Fruit fly (Drosophila melanogaster) whole organism, embryonic: ENCODE results near the gene Ccn.

ENCODE experiments used
- BtbVII ChIP-seq: fragments of 200-800 bp; sonication (Bioruptor generic); optimal IDR thresholded peaks from 3 replicates; lab custom pipeline; 2017; ENCODE audit warnings: missing biosample characterization, mild to moderate bottlenecking, missing genetic modification characterization
- CG10654 ChIP-seq: fragments of 200-800 bp; sonication (Bioruptor generic); optimal IDR thresholded peaks from 2 replicates; lab custom pipeline; 2016; ENCODE audit warnings: missing biosample characterization, missing genetic modification characterization
- CG14441 ChIP-seq: fragments of 200-800 bp; sonication (Bioruptor generic); IDR thresholded peaks from 2 replicates; pipeline ENCODE4 v1.3.6; 2022; ENCODE audit warnings: missing biosample characterization, missing genetic modification characterization
- CG14667 ChIP-seq: fragments of 200-800 bp; sonication (Bioruptor generic); IDR thresholded peaks from 2 replicates; pipeline ENCODE4 v1.3.6; 2022; ENCODE audit warnings: missing biosample characterization, missing genetic modification characterization
- CG15696 ChIP-seq: fragments of 200-800 bp; sonication (Bioruptor generic); optimal IDR thresholded peaks from 2 replicates; lab custom pipeline; 2019; ENCODE audit warnings: missing biosample characterization, mild to moderate bottlenecking, missing genetic modification characterization, moderate library complexity
- CG1602 ChIP-seq: fragments of 200-800 bp; sonication (Bioruptor generic); optimal IDR thresholded peaks from 3 replicates; lab custom pipeline; 2016; ENCODE audit warnings: missing biosample characterization, missing genetic modification characterization
- CG17186 ChIP-seq: fragments of 200-800 bp; sonication (Bioruptor generic); optimal IDR thresholded peaks from 3 replicates; lab custom pipeline; 2017; ENCODE audit warnings: missing biosample characterization, missing genetic modification reagents, missing genetic modification characterization
- CG17328 ChIP-seq: fragments of 200-800 bp; sonication (Bioruptor generic); IDR thresholded peaks from 2 replicates; pipeline ENCODE4 v1.3.6; 2022; ENCODE audit warnings: missing biosample characterization, missing genetic modification characterization
- CG2199 ChIP-seq: fragments of 200-800 bp; sonication (Bioruptor generic); IDR thresholded peaks from 3 replicates; pipeline ENCODE4 v1.3.6; 2022; ENCODE audit warnings: missing biosample characterization, missing genetic modification characterization
- CG2712 ChIP-seq: fragments of 200-800 bp; optimal IDR thresholded peaks from 3 replicates; lab custom pipeline; 2019; ENCODE audit warnings: missing biosample characterization, mild to moderate bottlenecking, missing genetic modification characterization, moderate library complexity
- CG31441 ChIP-seq: fragments of 200-800 bp; sonication (Bioruptor generic); IDR thresholded peaks from 2 replicates; pipeline ENCODE4 v1.3.6; 2022; ENCODE audit warnings: missing biosample characterization, missing genetic modification characterization
- CG3407 ChIP-seq: fragments of 200-800 bp; sonication (Bioruptor generic); optimal IDR thresholded peaks from 2 replicates; lab custom pipeline; 2018; ENCODE audit warnings: missing biosample characterization, mild to moderate bottlenecking, missing genetic modification characterization
- CG34224 ChIP-seq: fragments of 200-800 bp; sonication (Bioruptor generic); IDR thresholded peaks from 3 replicates; pipeline ENCODE4 v1.3.6; 2022; ENCODE audit warnings: missing biosample characterization, missing genetic modification characterization; ENCODE audit not compliant: partially characterized antibody
- CG34422 ChIP-seq: fragments of 200-800 bp; sonication (Bioruptor generic); IDR thresholded peaks from 3 replicates; pipeline ENCODE4 v1.3.6; 2022; ENCODE audit warnings: missing biosample characterization, missing genetic modification characterization
- CG6689 ChIP-seq: fragments of 200-800 bp; sonication (Bioruptor generic); IDR thresholded peaks from 2 replicates; pipeline ENCODE4 v1.3.6; 2022; ENCODE audit warnings: missing biosample characterization, missing genetic modification characterization
- CG7271 ChIP-seq: fragments of 200-800 bp; sonication (Bioruptor generic); optimal IDR thresholded peaks from 2 replicates; lab custom pipeline; 2018; ENCODE audit warnings: missing biosample characterization, mild to moderate bottlenecking, missing genetic modification characterization, moderate library complexity
- CG8089 ChIP-seq: fragments of 200-800 bp; sonication (Bioruptor generic); optimal IDR thresholded peaks from 3 replicates; lab custom pipeline; 2016; ENCODE audit warnings: missing biosample characterization, missing genetic modification characterization
- CG8765 ChIP-seq: fragments of 200-800 bp; sonication (Bioruptor generic); IDR thresholded peaks from 2 replicates; pipeline ENCODE4 v1.3.6; 2022; ENCODE audit warnings: missing biosample characterization, missing genetic modification characterization
- Dad ChIP-seq: fragments of 200-800 bp; sonication (Bioruptor generic); optimal IDR thresholded peaks from 3 replicates; lab custom pipeline; 2016; ENCODE audit warnings: missing biosample characterization, missing genetic modification characterization
- Dip3 ChIP-seq: fragments of 200-800 bp; sonication (Bioruptor generic); optimal IDR thresholded peaks from 3 replicates; lab custom pipeline; 2016; ENCODE audit warnings: missing biosample characterization, missing genetic modification characterization
- Dp ChIP-seq: fragments of 200-800 bp; sonication (Bioruptor generic); optimal IDR thresholded peaks from 2 replicates; lab custom pipeline; 2018; ENCODE audit warnings: missing biosample characterization, mild to moderate bottlenecking, missing genetic modification characterization, moderate library complexity
- Elba2 ChIP-seq: fragments of 200-800 bp; sonication (Bioruptor generic); optimal IDR thresholded peaks from 3 replicates; lab custom pipeline; 2016; ENCODE audit warnings: missing biosample characterization, missing genetic modification characterization
- Gug ChIP-seq: fragments of 200-800 bp; sonication (Bioruptor generic); IDR thresholded peaks from 4 replicates; pipeline ENCODE4 v1.3.6; 2022; ENCODE audit warnings: missing biosample characterization, missing genetic modification characterization
- Hr3 ChIP-seq: fragments of 200-800 bp; sonication (Bioruptor generic); optimal IDR thresholded peaks from 3 replicates; lab custom pipeline; 2016; ENCODE audit warnings: missing biosample characterization, missing genetic modification characterization
- Lhr ChIP-seq: fragments of 200-800 bp; sonication (Bioruptor generic); optimal IDR thresholded peaks from 3 replicates; lab custom pipeline; 2017; ENCODE audit warnings: mild to moderate bottlenecking, missing biosample characterization, missing genetic modification reagents, missing genetic modification characterization
- Lpt ChIP-seq: fragments of >200 bp; optimal IDR thresholded peaks from 2 replicates; lab custom pipeline; 2018; ENCODE audit warnings: missing biosample characterization, missing genetic modification characterization
- Mad ChIP-seq: fragments of 200-800 bp; sonication (Bioruptor generic); optimal IDR thresholded peaks from 2 replicates; lab custom pipeline; 2016; ENCODE audit warnings: missing biosample characterization, missing genetic modification characterization
- NC2α ChIP-seq: fragments of 200-800 bp; sonication (Bioruptor generic); optimal IDR thresholded peaks from 2 replicates; lab custom pipeline; 2016; ENCODE audit warnings: missing biosample characterization, missing genetic modification characterization
- Nf-YA ChIP-seq: fragments of 200-800 bp; sonication (Bioruptor generic); IDR thresholded peaks from 2 replicates; pipeline ENCODE4 v1.3.6; 2022; ENCODE audit warnings: missing biosample characterization, missing genetic modification characterization
- Stat92E ChIP-seq, 3 experiments: fragments of >200 bp in 2 of 3; fragments of 200-800 bp in 1 of 3; sonication (Bioruptor generic) in 1 of 3; optimal IDR thresholded peaks; 2 replicates each; lab custom pipeline; 2017 to 2019; ENCODE audit warnings: missing biosample characterization in 3 of 3, missing genetic modification characterization in 3 of 3, mild to moderate bottlenecking in 1 of 3, moderate library complexity in 1 of 3
- ato ChIP-seq: fragments of 200-800 bp; sonication (Bioruptor generic); IDR thresholded peaks from 2 replicates; pipeline ENCODE4 v1.3.6; 2022; ENCODE audit warnings: missing biosample characterization, missing genetic modification characterization; ENCODE audit not compliant: partially characterized antibody
- bcd ChIP-seq: fragments of 200-800 bp; sonication (Bioruptor generic); optimal IDR thresholded peaks from 2 replicates; lab custom pipeline; 2017; ENCODE audit warnings: missing biosample characterization, mild to moderate bottlenecking, missing genetic modification characterization
- bsh ChIP-seq, 2 experiments: fragments of 200-800 bp; sonication (Bioruptor generic); optimal IDR thresholded peaks; 2 replicates each; lab custom pipeline; 2017 to 2018; ENCODE audit warnings: mild to moderate bottlenecking in 2 of 2, missing biosample characterization in 2 of 2, missing genetic modification characterization in 2 of 2, moderate library complexity in 1 of 2
- chif ChIP-seq, 2 experiments: fragments of 200-800 bp; sonication (Bioruptor generic); optimal IDR thresholded peaks; 3 replicates each; lab custom pipeline; 2016; ENCODE audit warnings: missing biosample characterization in 2 of 2, missing genetic modification characterization in 2 of 2
- crol ChIP-seq: fragments of 200-800 bp; sonication (Bioruptor generic); IDR thresholded peaks from 2 replicates; pipeline ENCODE4 v1.3.6; 2022; ENCODE audit warnings: missing biosample characterization, missing genetic modification characterization
- dmrt99B ChIP-seq: fragments of 200-800 bp; sonication (Bioruptor generic); optimal IDR thresholded peaks from 2 replicates; lab custom pipeline; 2018; ENCODE audit warnings: missing biosample characterization, mild to moderate bottlenecking, missing genetic modification characterization, moderate library complexity
- ems ChIP-seq: fragments of 200-800 bp; sonication (Bioruptor generic); optimal IDR thresholded peaks from 3 replicates; lab custom pipeline; 2016; ENCODE audit warnings: missing biosample characterization, missing genetic modification characterization
- gsb ChIP-seq: fragments of 200-800 bp; sonication (Bioruptor generic); IDR thresholded peaks from 2 replicates; pipeline ENCODE4 v1.3.6; 2022; ENCODE audit warnings: missing biosample characterization, missing genetic modification characterization
- klu ChIP-seq: fragments of 200-800 bp; sonication (Bioruptor generic); IDR thresholded peaks from 2 replicates; pipeline ENCODE4 v1.3.6; 2022; ENCODE audit warnings: missing biosample characterization, missing genetic modification characterization
- knrl ChIP-seq: fragments of 200-800 bp; sonication (Bioruptor generic); IDR thresholded peaks from 3 replicates; pipeline ENCODE4 v1.3.6; 2022; ENCODE audit warnings: missing biosample characterization, missing genetic modification characterization; ENCODE audit not compliant: partially characterized antibody
- mirr ChIP-seq: fragments of 200-800 bp; sonication (Bioruptor generic); optimal IDR thresholded peaks from 3 replicates; lab custom pipeline; 2018; ENCODE audit warnings: missing biosample characterization, mild to moderate bottlenecking, missing genetic modification characterization
- mld ChIP-seq: fragments of 200-800 bp; sonication (Bioruptor generic); IDR thresholded peaks from 3 replicates; pipeline ENCODE4 v1.3.6; 2022; ENCODE audit warnings: missing biosample characterization, missing genetic modification characterization; ENCODE audit not compliant: partially characterized antibody
- pnt ChIP-seq: fragments of 200-800 bp; sonication (Bioruptor generic); optimal IDR thresholded peaks from 3 replicates; lab custom pipeline; 2016; ENCODE audit warnings: missing biosample characterization, missing genetic modification characterization
- psq ChIP-seq: fragments of 200-800 bp; sonication (Bioruptor generic); optimal IDR thresholded peaks from 2 replicates; lab custom pipeline; 2017; ENCODE audit warnings: missing biosample characterization, missing genetic modification characterization
- salm ChIP-seq: fragments of 200-800 bp; sonication (Bioruptor generic); optimal IDR thresholded peaks from 2 replicates; lab custom pipeline; 2018; ENCODE audit warnings: missing biosample characterization, mild to moderate bottlenecking, missing genetic modification characterization
- tgo ChIP-seq: fragments of 200-800 bp; sonication (Bioruptor generic); IDR thresholded peaks from 3 replicates; pipeline ENCODE4 v1.3.6; 2022; ENCODE audit warnings: missing biosample characterization, missing genetic modification characterization
- zen ChIP-seq: fragments of 200-800 bp; sonication (Bioruptor generic); optimal IDR thresholded peaks from 3 replicates; lab custom pipeline; 2018; ENCODE audit warnings: missing biosample characterization, mild to moderate bottlenecking, missing genetic modification characterization, moderate library complexity
- zfh1 ChIP-seq: fragments of 200-800 bp; sonication (Bioruptor generic); IDR thresholded peaks from 3 replicates; pipeline ENCODE4 v1.3.6; 2022; ENCODE audit warnings: missing biosample characterization, missing genetic modification characterization

Gene Ccn

dm6 chr3L:17653701-17654667 lies 35.8 kb upstream of the Ccn start, which contains the start of the genes Krn, Ndfip and CG7484 (continued):
- peak; percentile 89 for TF ChIP-seq dmrt99B (tag; lab: Kevin White, UChicago)
- TF ChIP-seq CG7271 (tag; lab: Kevin White, UChicago) = peak; percentile 76
- TF ChIP-seq mirr (GFP tag; lab: Kevin White, UChicago) = peak; percentile 71
- TF ChIP-seq bsh (GFP tag; optimal IDR thresholded peaks at IDR 0.05; lab: Kevin White, UChicago) = peak in 1 of 2 experiments; percentile 84
- TF ChIP-seq CG17328 (GFP tag; lab: Robert Waterston, UW) = peak; percentile 81
- peak; percentile 73 for TF ChIP-seq psq
- TF ChIP-seq CG3407 (GFP tag; lab: Kevin White, UChicago) = peak; percentile 65
- TF ChIP-seq Hr3 (GFP tag; lab: Kevin White, UChicago) = peak; percentile 88
- peak; percentile 54 to 76 for TF ChIP-seq chif (GFP tag; optimal IDR thresholded peaks at IDR 0.05; lab: Kevin White, UChicago)
- TF ChIP-seq pnt (GFP tag; lab: Kevin White, UChicago) = peak; percentile 80
- no peak for TF ChIP-seq Lpt (GFP tag; lab: Kevin White, UChicago)
- TF ChIP-seq Dip3 (GFP tag; lab: Kevin White, UChicago) = peak; percentile 80
- peak; percentile 76 for TF ChIP-seq CG14667 (GFP tag; lab: Robert Waterston, UW)
- TF ChIP-seq Gug (GFP tag; lab: Robert Waterston, UW) = peak; percentile 78
- peak; percentile 80 for TF ChIP-seq Mad (GFP tag; lab: Kevin White, UChicago)
- TF ChIP-seq CG1602 = peak; percentile 88
- TF ChIP-seq knrl (GFP tag; lab: Robert Waterston, UW) = peak; percentile 99
- TF ChIP-seq zfh1 (GFP tag; lab: Robert Waterston, UW) = peak; percentile 81
- TF ChIP-seq NC2α (GFP tag; lab: Kevin White, UChicago) = peak; percentile 47
- TF ChIP-seq CG8089 (GFP tag; lab: Kevin White, UChicago) = peak; percentile 52
- TF ChIP-seq Lhr = peak; percentile 66
- peak; percentile 87 for TF ChIP-seq CG31441 (GFP tag; lab: Robert Waterston, UW)
- TF ChIP-seq CG34422 (GFP tag; lab: Robert Waterston, UW) = peak; percentile 86
- TF ChIP-seq mld (GFP tag; lab: Robert Waterston, UW) = peak; percentile 82
- peak; percentile 36 for TF ChIP-seq BtbVII (GFP tag; lab: Kevin White, UChicago)
- TF ChIP-seq CG34224 (GFP tag; lab: Robert Waterston, UW) = peak; percentile 91
- TF ChIP-seq ems (GFP tag; lab: Kevin White, UChicago) = peak; percentile 79
- TF ChIP-seq gsb (GFP tag; lab: Robert Waterston, UW) = peak; percentile 54; the same call in 1 of the 2 replicates
- peak; percentile 27; the same call in 1 of the 2 replicates for TF ChIP-seq ato (GFP tag; lab: Robert Waterston, UW)
- peak in 1 of 3 experiments; percentile 36 for TF ChIP-seq Stat92E (GFP tag; optimal IDR thresholded peaks at IDR 0.05; lab: Kevin White, UChicago)
- TF ChIP-seq CG2712 = peak; percentile 94
- no peak; the same call in 1 of the 2 replicates for TF ChIP-seq crol (GFP tag; lab: Robert Waterston, UW)
- TF ChIP-seq zen (tag; lab: Kevin White, UChicago) = peak; percentile 91
- TF ChIP-seq Dad = peak; percentile 81
- TF ChIP-seq CG6689 (GFP tag; lab: Robert Waterston, UW) = peak; percentile 86
- TF ChIP-seq klu (GFP tag; lab: Robert Waterston, UW) = peak; percentile 79; the same call in 1 of the 2 replicates
- no peak for TF ChIP-seq CG2199 (GFP tag; lab: Robert Waterston, UW)
- peak; percentile 94 for TF ChIP-seq CG15696 (tag; lab: Kevin White, UChicago)
- TF ChIP-seq salm (tag; lab: Kevin White, UChicago) = peak; percentile 74
- TF ChIP-seq tgo (GFP tag; lab: Robert Waterston, UW) = peak; percentile 85
- peak; percentile 83 for TF ChIP-seq CG14441 (GFP tag; lab: Robert Waterston, UW)
- peak; percentile 87 for TF ChIP-seq bcd (GFP tag; lab: Kevin White, UChicago)
- peak; percentile 43 for TF ChIP-seq Elba2
- no peak for TF ChIP-seq Nf-YA (GFP tag; lab: Robert Waterston, UW)
- TF ChIP-seq CG10654 = peak; percentile 81
- peak; percentile 15 for TF ChIP-seq Dp
- TF ChIP-seq CG17186 (GFP tag; lab: Kevin White, UChicago) = peak; percentile 68
- TF ChIP-seq CG8765 (GFP tag; lab: Robert Waterston, UW) = peak; percentile 69
